Fruit fly (Drosophila melanogaster): ENCODE results near the gene cno.

Gene cno

DNA sequence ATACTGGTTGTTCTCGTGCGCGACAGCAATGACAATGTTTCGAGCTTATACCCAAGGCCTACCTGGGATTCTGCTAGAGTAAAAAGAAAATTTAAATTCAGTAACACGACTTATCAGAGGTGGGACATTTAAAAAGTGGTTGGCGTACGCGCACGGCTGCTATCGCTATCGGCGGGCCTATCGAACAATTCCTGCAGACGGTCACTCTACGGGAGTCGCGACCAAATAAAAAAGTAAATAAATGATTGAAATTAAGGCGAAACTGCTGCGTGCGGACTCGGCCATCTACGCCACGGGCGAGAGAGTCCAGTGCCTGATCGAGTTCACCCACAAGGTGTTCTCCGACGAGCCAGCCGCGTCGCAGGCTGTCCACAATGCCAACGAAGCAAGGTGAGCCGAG is 2.2 kb upstream of the cno start, which contains the start of the genes Prosbeta2R2 and CG1116:
Gene Prosbeta2R2, minus strand, starts transcription at position 63 of the 400 bp plus-strand sequence.
Gene CG1116, plus strand, starts transcription at position 192 of the 400 bp plus-strand sequence.
- TF ChIP-seq EcR (GFP tag; optimal IDR thresholded peaks at IDR 0.05) (no peak), usp (GFP tag; optimal IDR thresholded peaks at IDR 0.05) (no peak), pan (optimal IDR thresholded peaks at IDR 0.05) (no peak), Dll (optimal IDR thresholded peaks at IDR 0.05) (no peak), psq (optimal IDR thresholded peaks at IDR 0.05) (no peak), CG8478 (optimal IDR thresholded peaks at IDR 0.05) (no peak)

DNA sequence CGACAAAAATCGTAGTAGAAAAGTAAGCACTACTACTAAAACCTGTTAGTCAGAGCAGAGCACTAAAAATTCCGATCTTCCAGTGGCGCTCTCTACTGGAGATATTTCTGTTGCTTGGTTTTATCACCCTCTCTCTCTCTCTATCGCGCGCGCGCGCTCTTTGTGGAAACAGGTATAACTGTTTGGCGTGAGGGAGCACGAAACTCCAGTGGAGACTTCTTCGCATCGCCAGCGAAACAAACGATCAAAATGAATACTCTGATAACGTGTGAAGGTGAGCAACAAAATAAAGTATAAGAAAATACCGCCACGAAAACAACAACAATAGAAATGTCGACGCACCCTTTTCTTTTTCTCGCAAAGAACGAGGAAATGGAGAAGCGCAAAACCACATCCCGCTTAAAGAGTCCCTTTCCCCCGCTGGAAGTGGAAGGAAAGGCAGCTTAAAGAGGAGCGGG is 919 bp downstream of the cno start:
- TF ChIP-seq Dll (optimal IDR thresholded peaks at IDR 0.05) (no peak), psq (optimal IDR thresholded peaks at IDR 0.05) (no peak), EcR (GFP tag; optimal IDR thresholded peaks at IDR 0.05) (no peak), CG8478 (optimal IDR thresholded peaks at IDR 0.05) (no peak), pan (optimal IDR thresholded peaks at IDR 0.05) (no peak), usp (GFP tag; optimal IDR thresholded peaks at IDR 0.05) (no peak)

dm6 chr3R:5215334-5216307 is 1.6 kb downstream of the cno start:
- TF ChIP-seq usp (GFP tag; optimal IDR thresholded peaks at IDR 0.05) (no peak), EcR (GFP tag; optimal IDR thresholded peaks at IDR 0.05) (peak in 1 of 2 experiments; percentile 30)

dm6 chr3R:5214162-5214916 is 2.9 kb downstream of the cno start:
- TF ChIP-seq psq (optimal IDR thresholded peaks at IDR 0.05) (no peak), Dll (optimal IDR thresholded peaks at IDR 0.05) (no peak), CG8478 (optimal IDR thresholded peaks at IDR 0.05) (no peak), usp (GFP tag; optimal IDR thresholded peaks at IDR 0.05) (no peak), EcR (GFP tag; optimal IDR thresholded peaks at IDR 0.05) (no peak), pan (optimal IDR thresholded peaks at IDR 0.05) (no peak)

- TF ChIP-seq usp (GFP tag; optimal IDR thresholded peaks at IDR 0.05): no peak
- no peak for TF ChIP-seq CG8478 (optimal IDR thresholded peaks at IDR 0.05)
- no peak for TF ChIP-seq psq (optimal IDR thresholded peaks at IDR 0.05)
- TF ChIP-seq pan (optimal IDR thresholded peaks at IDR 0.05): no peak
- no peak for TF ChIP-seq Dll (optimal IDR thresholded peaks at IDR 0.05)
- TF ChIP-seq EcR (GFP tag; optimal IDR thresholded peaks at IDR 0.05): no peak
These were observed 3.9 kb downstream of the cno start for dm6 chr3R:5213309-5213708.

dm6 chr3R:5212759-5213053 is 4.5 kb downstream of the cno start:
- no peak for TF ChIP-seq CG8478 (optimal IDR thresholded peaks at IDR 0.05)
- TF ChIP-seq pan (optimal IDR thresholded peaks at IDR 0.05): no peak
- TF ChIP-seq usp (GFP tag; optimal IDR thresholded peaks at IDR 0.05): no peak
- TF ChIP-seq EcR (GFP tag; optimal IDR thresholded peaks at IDR 0.05): no peak
- no peak for TF ChIP-seq psq (optimal IDR thresholded peaks at IDR 0.05)
- no peak for TF ChIP-seq Dll (optimal IDR thresholded peaks at IDR 0.05)

- no peak for TF ChIP-seq Dll (optimal IDR thresholded peaks at IDR 0.05)
- TF ChIP-seq usp (GFP tag; optimal IDR thresholded peaks at IDR 0.05): no peak
- TF ChIP-seq CG8478 (optimal IDR thresholded peaks at IDR 0.05): no peak
- TF ChIP-seq EcR (GFP tag; optimal IDR thresholded peaks at IDR 0.05): no peak
- TF ChIP-seq pan (optimal IDR thresholded peaks at IDR 0.05): no peak
- TF ChIP-seq psq (optimal IDR thresholded peaks at IDR 0.05): no peak
These were observed 5.1 kb downstream of the cno start for dm6 chr3R:5211901-5212758.

DNA sequence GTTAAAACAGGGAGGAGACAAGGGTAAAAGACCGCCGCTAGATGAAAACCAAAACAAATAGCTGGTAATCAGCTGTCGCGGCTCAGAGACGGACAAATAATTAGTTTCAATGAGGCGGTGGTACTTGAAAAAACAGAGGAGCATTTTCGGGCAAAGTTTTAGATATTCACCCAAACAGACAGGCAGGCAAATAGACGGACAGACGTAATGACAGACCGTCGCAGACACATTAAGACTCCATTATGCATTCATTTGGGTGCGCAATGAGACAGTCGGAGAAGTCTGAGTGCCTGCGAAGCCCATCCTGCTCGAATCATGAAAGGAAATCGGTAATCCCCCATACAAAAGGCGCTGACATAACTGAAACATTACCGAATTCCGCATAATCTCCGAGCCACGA is 5.9 kb downstream of the cno start:
- TF ChIP-seq usp (GFP tag; optimal IDR thresholded peaks at IDR 0.05) (no peak), pan (optimal IDR thresholded peaks at IDR 0.05) (no peak), psq (optimal IDR thresholded peaks at IDR 0.05) (no peak), EcR (GFP tag; optimal IDR thresholded peaks at IDR 0.05) (no peak), Dll (optimal IDR thresholded peaks at IDR 0.05) (no peak), CG8478 (optimal IDR thresholded peaks at IDR 0.05) (no peak)

dm6 chr3R:5209481-5209880 is 7.8 kb downstream of the cno start:
- TF ChIP-seq pan (optimal IDR thresholded peaks at IDR 0.05): no peak
- no peak for TF ChIP-seq CG8478 (optimal IDR thresholded peaks at IDR 0.05)
- TF ChIP-seq usp (GFP tag; optimal IDR thresholded peaks at IDR 0.05): no peak
- TF ChIP-seq EcR (GFP tag; optimal IDR thresholded peaks at IDR 0.05): no peak
- no peak for TF ChIP-seq Dll (optimal IDR thresholded peaks at IDR 0.05)
- no peak for TF ChIP-seq psq (optimal IDR thresholded peaks at IDR 0.05)

dm6 chr3R:5208115-5208365 is 9.2 kb downstream of the cno start:
- TF ChIP-seq CG8478 (optimal IDR thresholded peaks at IDR 0.05) (no peak), usp (GFP tag; optimal IDR thresholded peaks at IDR 0.05) (no peak), pan (optimal IDR thresholded peaks at IDR 0.05) (no peak), psq (optimal IDR thresholded peaks at IDR 0.05) (no peak), Dll (optimal IDR thresholded peaks at IDR 0.05) (no peak), EcR (GFP tag; optimal IDR thresholded peaks at IDR 0.05) (no peak)

DNA sequence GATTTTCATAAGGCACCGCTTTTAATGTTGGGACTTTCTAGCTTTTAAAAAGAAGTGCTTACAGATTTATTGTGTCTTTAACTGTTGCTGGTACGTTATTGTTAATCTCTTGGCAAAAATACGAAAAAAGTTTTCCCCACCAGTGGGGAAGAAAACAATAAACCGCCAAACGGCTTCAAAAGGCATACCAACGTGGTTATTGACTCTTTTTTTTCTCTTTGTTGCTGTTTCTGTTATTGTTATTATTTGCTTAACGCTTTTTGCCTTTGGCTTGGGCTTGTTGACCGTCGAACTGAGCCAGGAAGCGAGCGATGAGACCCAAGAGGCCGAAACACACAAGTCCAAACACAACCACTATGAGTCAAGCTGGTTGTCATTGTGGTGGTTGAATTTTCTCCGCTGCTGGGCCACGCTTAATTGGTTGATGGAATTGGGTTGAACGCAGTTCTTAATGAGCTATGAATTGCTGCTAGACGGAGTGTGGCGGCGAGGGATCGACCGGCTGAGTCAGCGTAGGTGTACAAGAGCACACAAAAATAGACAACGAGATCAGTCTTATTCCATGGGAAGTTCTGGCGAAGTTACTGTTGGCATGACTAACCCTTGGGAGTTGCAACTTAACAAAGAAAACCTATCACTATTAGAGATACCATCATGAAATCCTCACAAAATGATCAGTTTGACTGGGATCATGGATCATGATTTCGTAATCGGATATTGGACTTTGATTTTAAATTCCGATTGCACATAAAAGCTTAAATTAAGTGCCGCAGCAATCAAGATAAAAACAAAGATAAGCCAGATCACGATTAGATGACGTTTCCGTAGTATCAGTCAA is 9.8 kb downstream of the cno start:
- TF ChIP-seq Dll (optimal IDR thresholded peaks at IDR 0.05): no peak
- TF ChIP-seq EcR (GFP tag; optimal IDR thresholded peaks at IDR 0.05): no peak
- TF ChIP-seq CG8478 (optimal IDR thresholded peaks at IDR 0.05): no peak
- TF ChIP-seq psq (optimal IDR thresholded peaks at IDR 0.05): no peak
- TF ChIP-seq pan (optimal IDR thresholded peaks at IDR 0.05): no peak
- no peak for TF ChIP-seq usp (GFP tag; optimal IDR thresholded peaks at IDR 0.05)
